Worm (Caenorhabditis elegans) whole organism, midembryonic: ENCODE results near the gene swt-6.

Experiments used
- T22C8.4 ChIP-seq: fragments of 200-800 bp; sonication (Bioruptor generic); IDR thresholded peaks from 2 replicates; pipeline ENCODE4 v1.3.6; 2022; ENCODE audit warnings: missing genetic modification characterization, missing compliant biosample characterization
- cog-1 ChIP-seq: sonication (generic microtip); optimal IDR thresholded peaks from 2 replicates; lab custom pipeline; 2016; ENCODE audit warnings: missing genetic modification characterization, missing compliant biosample characterization
- flt-1 ChIP-seq: fragments of 200-800 bp; sonication (Bioruptor generic); IDR thresholded peaks from 2 replicates; pipeline ENCODE4 v1.3.6; 2022; ENCODE audit warnings: missing genetic modification characterization, missing compliant biosample characterization
- klf-2 ChIP-seq: fragments of 200-800 bp; sonication (Bioruptor generic); conservative IDR thresholded peaks from 2 replicates; pipeline ENCODE4 v1.3.6; 2022; ENCODE audit warnings: missing genetic modification reagents, missing genetic modification characterization, missing compliant biosample characterization
- med-1 ChIP-seq: sonication (generic microtip); optimal IDR thresholded peaks from 2 replicates; lab custom pipeline; 2017; ENCODE audit warnings: missing genetic modification characterization, mild to moderate bottlenecking, missing compliant biosample characterization, antibody characterized with exemption, missing genetic modification reagents; ENCODE audit not compliant: insufficient read depth
- ref-1 ChIP-seq: fragments of 200-800 bp; sonication (Bioruptor generic); conservative IDR thresholded peaks from 2 replicates; pipeline ENCODE4 v1.3.6; 2022; ENCODE audit warnings: missing genetic modification reagents, missing genetic modification characterization, missing compliant biosample characterization
- tab-1 ChIP-seq: fragments of 200-800 bp; sonication (Bioruptor generic); IDR thresholded peaks from 2 replicates; pipeline ENCODE4 v1.3.6; 2022; ENCODE audit warnings: missing genetic modification characterization, missing compliant biosample characterization
- ztf-23 ChIP-seq: fragments of 200-800 bp; sonication (Bioruptor generic); IDR thresholded peaks from 2 replicates; pipeline ENCODE4 v1.3.6; 2022; ENCODE audit warnings: missing genetic modification reagents, missing genetic modification characterization, missing compliant biosample characterization
- ztf-29 ChIP-seq: fragments of 200-800 bp; sonication (Bioruptor generic); IDR thresholded peaks from 2 replicates; pipeline ENCODE4 v1.3.6; 2022; ENCODE audit warnings: missing genetic modification reagents, missing genetic modification characterization, missing compliant biosample characterization

swt-6 gene

ce11 chrV:13918341-13918740, 35.8 kb upstream of the swt-6 start, which contains the start of gene str-250:
Gene str-250, plus strand, starts transcription at chrV:13918641.
- TF ChIP-seq med-1 (GFP tag; lab: Kevin White, UChicago) (no peak), ztf-29 (GFP tag; lab: Robert Waterston, UW) (no peak), flt-1 (GFP tag; lab: Robert Waterston, UW) (no peak), ref-1 (GFP tag; lab: Robert Waterston, UW) (no peak), cog-1 (no peak), ztf-23 (GFP tag; lab: Robert Waterston, UW) (no peak), T22C8.4 (GFP tag; lab: Robert Waterston, UW) (no peak), tab-1 (GFP tag; lab: Robert Waterston, UW) (no peak), klf-2 (no peak)

DNA sequence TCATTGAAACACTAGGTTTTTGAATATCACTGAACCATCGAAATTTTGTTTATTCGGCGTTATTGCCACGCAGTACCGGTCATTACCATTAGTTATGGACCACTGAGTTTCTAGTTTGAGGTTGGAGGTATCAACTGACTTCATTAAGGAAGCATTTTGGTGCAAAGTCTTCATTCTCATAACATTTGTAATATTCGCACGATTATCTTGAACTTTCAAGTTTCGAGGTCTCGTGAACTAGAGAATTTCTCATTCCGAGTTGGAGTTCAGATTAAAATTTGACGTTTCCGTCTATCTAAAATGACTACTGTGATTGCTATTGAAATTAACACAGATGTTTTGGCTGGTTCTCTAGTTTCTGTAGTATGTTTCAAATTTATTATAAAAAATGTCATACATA, 33.4 kb upstream of the swt-6 start, which contains the start of gene srx-42:
Gene srx-42 (plus strand): TSS at position 301 of the 400 bp plus-strand sequence.
- TF ChIP-seq ref-1 (GFP tag; lab: Robert Waterston, UW), result no peak
- no peak for TF ChIP-seq ztf-29 (GFP tag; lab: Robert Waterston, UW)
- no peak for TF ChIP-seq med-1 (GFP tag; lab: Kevin White, UChicago)
- TF ChIP-seq klf-2, result no peak
- no peak for TF ChIP-seq cog-1
- TF ChIP-seq T22C8.4 (GFP tag; lab: Robert Waterston, UW), result no peak
- TF ChIP-seq tab-1 (GFP tag; lab: Robert Waterston, UW), result no peak
- TF ChIP-seq flt-1 (GFP tag; lab: Robert Waterston, UW), result no peak
- TF ChIP-seq ztf-23 (GFP tag; lab: Robert Waterston, UW), result no peak

ce11 chrV:13923851-13924250, 30.3 kb upstream of the swt-6 start, which contains the start of gene srxa-11:
Gene srxa-11, plus strand, starts transcription at chrV:13924151.
- TF ChIP-seq ztf-29 (GFP tag; lab: Robert Waterston, UW), result no peak
- no peak for TF ChIP-seq tab-1 (GFP tag; lab: Robert Waterston, UW)
- TF ChIP-seq ref-1 (GFP tag; lab: Robert Waterston, UW), result no peak
- TF ChIP-seq cog-1, result no peak
- TF ChIP-seq med-1 (GFP tag; lab: Kevin White, UChicago), result no peak
- TF ChIP-seq ztf-23 (GFP tag; lab: Robert Waterston, UW), result no peak
- TF ChIP-seq flt-1 (GFP tag; lab: Robert Waterston, UW), result no peak
- no peak for TF ChIP-seq klf-2
- TF ChIP-seq T22C8.4 (GFP tag; lab: Robert Waterston, UW), result no peak

- TF ChIP-seq ztf-23 (GFP tag; lab: Robert Waterston, UW) (no peak), tab-1 (GFP tag; lab: Robert Waterston, UW) (no peak)
Observed at ce11 chrV:13926398-13926797, 27.8 kb upstream of the swt-6 start, which contains the start of gene srxa-12. Gene srxa-12, plus strand, starts transcription at chrV:13926698.

DNA sequence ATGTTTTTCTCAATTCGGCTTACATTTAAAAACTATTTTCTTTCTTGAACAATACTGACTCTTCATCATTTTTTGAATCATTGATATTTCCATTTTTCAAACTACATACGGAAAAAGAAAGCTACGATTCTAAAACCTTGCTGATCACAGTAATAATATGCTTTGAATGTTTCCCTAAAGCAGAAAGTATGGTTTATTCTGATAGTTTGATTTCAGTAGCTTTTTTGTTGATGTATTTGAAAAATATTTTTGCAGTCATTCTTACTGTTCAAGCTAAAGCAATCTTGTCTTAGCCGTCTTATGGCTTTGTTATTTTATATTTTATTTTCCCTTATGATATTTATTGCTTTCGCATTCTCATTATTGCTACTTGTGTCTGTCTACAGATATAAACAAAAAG, 24.7 kb upstream of the swt-6 start, which contains the start of gene srxa-13:
Gene srxa-13 (plus strand): TSS at position 301 of the 400 bp plus-strand sequence.
- TF ChIP-seq T22C8.4 (GFP tag; lab: Robert Waterston, UW) (no peak), cog-1 (no peak), flt-1 (GFP tag; lab: Robert Waterston, UW) (no peak), med-1 (GFP tag; lab: Kevin White, UChicago) (no peak), ztf-29 (GFP tag; lab: Robert Waterston, UW) (no peak), ztf-23 (GFP tag; lab: Robert Waterston, UW) (no peak), ref-1 (GFP tag; lab: Robert Waterston, UW) (no peak), klf-2 (no peak), tab-1 (GFP tag; lab: Robert Waterston, UW) (no peak)

DNA sequence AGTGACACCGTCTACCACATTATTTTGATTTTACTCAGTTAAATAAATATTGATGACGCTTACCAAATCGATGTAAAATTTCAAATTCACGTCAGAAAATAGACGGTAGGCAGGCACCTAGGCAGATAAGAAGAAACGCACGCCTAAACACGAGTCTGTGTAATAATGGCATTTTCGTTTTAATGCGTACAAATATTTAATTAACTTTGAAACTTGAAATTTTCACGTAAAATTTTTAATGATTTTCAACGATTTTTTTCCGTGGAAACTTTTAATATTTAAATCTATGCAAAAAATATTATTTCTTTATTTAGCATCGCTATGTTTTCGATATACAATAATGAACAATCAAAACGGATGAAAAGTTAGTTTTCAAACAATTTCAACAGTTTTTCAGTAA, 22.9 kb upstream of the swt-6 start, which contains the start of gene C06B3.16:
Gene C06B3.16 (plus strand): TSS at position 301 of the 400 bp plus-strand sequence.
- TF ChIP-seq tab-1 (GFP tag; lab: Robert Waterston, UW) (no peak), ref-1 (GFP tag; lab: Robert Waterston, UW) (no peak), ztf-23 (GFP tag; lab: Robert Waterston, UW) (no peak)

ce11 chrV:13931952-13932351, 22.2 kb upstream of the swt-6 start:
- TF ChIP-seq cog-1 (no peak), T22C8.4 (GFP tag; lab: Robert Waterston, UW) (no peak), ztf-29 (GFP tag; lab: Robert Waterston, UW) (no peak), tab-1 (GFP tag; lab: Robert Waterston, UW) (no peak), med-1 (GFP tag; lab: Kevin White, UChicago) (no peak), ztf-23 (GFP tag; lab: Robert Waterston, UW) (no peak), klf-2 (no peak), flt-1 (GFP tag; lab: Robert Waterston, UW) (no peak)

- TF ChIP-seq ref-1 (GFP tag; lab: Robert Waterston, UW) (no peak), ztf-29 (GFP tag; lab: Robert Waterston, UW) (no peak), cog-1 (no peak), klf-2 (no peak), ztf-23 (GFP tag; lab: Robert Waterston, UW) (no peak), tab-1 (GFP tag; lab: Robert Waterston, UW) (no peak), med-1 (GFP tag; lab: Kevin White, UChicago) (no peak), flt-1 (GFP tag; lab: Robert Waterston, UW) (no peak), T22C8.4 (GFP tag; lab: Robert Waterston, UW) (no peak)
Observed at ce11 chrV:13934545-13934944, 19.6 kb upstream of the swt-6 start, which contains the start of gene R10D12.1. Gene R10D12.1, minus strand, starts transcription at chrV:13934645.

DNA sequence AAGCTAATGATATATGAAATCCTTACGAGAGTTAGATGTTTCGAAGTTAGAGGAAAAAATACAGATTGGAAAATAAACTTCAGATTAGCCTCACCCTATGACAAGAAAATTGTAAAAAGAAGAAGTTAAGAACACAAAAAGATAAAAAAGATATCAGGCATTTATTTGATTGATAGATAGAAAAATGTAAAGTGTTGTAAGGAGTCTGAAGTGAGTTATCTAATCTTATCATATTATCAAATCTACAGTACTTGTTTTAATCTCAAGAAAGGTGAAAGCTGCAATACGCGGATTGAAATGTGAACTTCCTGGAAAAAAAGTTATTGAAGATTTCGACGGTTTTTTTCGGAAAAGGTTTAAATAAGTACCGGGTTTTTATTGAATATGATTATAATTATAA, 18.7 kb upstream of the swt-6 start:
- TF ChIP-seq flt-1 (GFP tag; lab: Robert Waterston, UW) (no peak), ztf-29 (GFP tag; lab: Robert Waterston, UW) (no peak), med-1 (GFP tag; lab: Kevin White, UChicago) (no peak), ref-1 (GFP tag; lab: Robert Waterston, UW) (no peak), ztf-23 (GFP tag; lab: Robert Waterston, UW) (no peak), tab-1 (GFP tag; lab: Robert Waterston, UW) (no peak), cog-1 (no peak), T22C8.4 (GFP tag; lab: Robert Waterston, UW) (no peak), klf-2 (no peak)
